Fruit fly (Drosophila melanogaster) whole organism, embryonic: ENCODE results near the gene Tengl3.

Experiments
- Atf6 ChIP-seq: fragments of 200-800 bp; sonication (Bioruptor generic); IDR thresholded peaks from 2 replicates; pipeline ENCODE4 v1.3.6; 2022; ENCODE audit warnings: missing biosample characterization, missing genetic modification characterization
- B-H1 ChIP-seq: fragments of 200-800 bp; sonication (Bioruptor generic); IDR thresholded peaks from 3 replicates; pipeline ENCODE4 v1.3.6; 2022; ENCODE audit warnings: missing biosample characterization, missing genetic modification characterization
- Bdp1 ChIP-seq: fragments of 200-800 bp; sonication (Bioruptor generic); optimal IDR thresholded peaks from 3 replicates; lab custom pipeline; 2016; ENCODE audit warnings: missing biosample characterization, missing genetic modification characterization
- Bteb2 ChIP-seq: fragments of 200-800 bp; sonication (Bioruptor generic); optimal IDR thresholded peaks from 2 replicates; lab custom pipeline; 2016; ENCODE audit warnings: missing biosample characterization, missing genetic modification characterization
- CG1024 ChIP-seq: fragments of 200-800 bp; sonication (Bioruptor generic); IDR thresholded peaks from 2 replicates; pipeline ENCODE4 v1.3.6; 2022; ENCODE audit warnings: missing biosample characterization, missing genetic modification characterization
- CG11696 ChIP-seq: fragments of 200-800 bp; sonication (Bioruptor generic); IDR thresholded peaks from 2 replicates; pipeline ENCODE4 v1.3.6; 2022; ENCODE audit warnings: missing biosample characterization, missing genetic modification characterization
- CG12219 ChIP-seq: fragments of 200-800 bp; sonication (Bioruptor generic); optimal IDR thresholded peaks from 3 replicates; lab custom pipeline; 2018; ENCODE audit warnings: missing biosample characterization, mild to moderate bottlenecking, missing genetic modification characterization
- CG1233 ChIP-seq: fragments of 200-800 bp; sonication (Bioruptor generic); optimal IDR thresholded peaks from 4 replicates; lab custom pipeline; 2018; ENCODE audit warnings: missing biosample characterization, mild to moderate bottlenecking, missing genetic modification characterization
- CG14441 ChIP-seq: fragments of 200-800 bp; sonication (Bioruptor generic); IDR thresholded peaks from 2 replicates; pipeline ENCODE4 v1.3.6; 2022; ENCODE audit warnings: missing biosample characterization, missing genetic modification characterization
- CG1529 ChIP-seq: fragments of 200-800 bp; sonication (Bioruptor generic); optimal IDR thresholded peaks from 3 replicates; lab custom pipeline; 2018; ENCODE audit warnings: missing biosample characterization, missing genetic modification characterization
- CG1647 ChIP-seq: fragments of 200-800 bp; sonication (Bioruptor generic); optimal IDR thresholded peaks from 3 replicates; lab custom pipeline; 2016; ENCODE audit warnings: missing biosample characterization, missing genetic modification characterization
- CG16813 ChIP-seq: fragments of 200-800 bp; sonication (Bioruptor generic); IDR thresholded peaks from 3 replicates; pipeline ENCODE4 v1.3.6; 2022; ENCODE audit warnings: missing biosample characterization, missing genetic modification characterization; ENCODE audit not compliant: partially characterized antibody
- CG17359 ChIP-seq: fragments of 200-800 bp; sonication (Bioruptor generic); optimal IDR thresholded peaks from 3 replicates; lab custom pipeline; 2018; ENCODE audit warnings: missing biosample characterization, mild to moderate bottlenecking, missing genetic modification characterization, moderate library complexity
- CG18262 ChIP-seq: fragments of 200-800 bp; optimal IDR thresholded peaks from 3 replicates; lab custom pipeline; 2019; ENCODE audit warnings: missing biosample characterization, mild to moderate bottlenecking, missing genetic modification characterization, moderate library complexity
- CG18764 ChIP-seq: fragments of 200-800 bp; sonication (Bioruptor generic); optimal IDR thresholded peaks from 3 replicates; lab custom pipeline; 2016; ENCODE audit warnings: missing biosample characterization, missing genetic modification characterization
- CG2120 ChIP-seq: fragments of 200-800 bp; sonication (Bioruptor generic); optimal IDR thresholded peaks from 3 replicates; lab custom pipeline; 2016; ENCODE audit warnings: missing biosample characterization, missing genetic modification characterization
- CG2712 ChIP-seq: fragments of 200-800 bp; optimal IDR thresholded peaks from 3 replicates; lab custom pipeline; 2019; ENCODE audit warnings: missing biosample characterization, mild to moderate bottlenecking, missing genetic modification characterization, moderate library complexity
- CG34422 ChIP-seq: fragments of 200-800 bp; sonication (Bioruptor generic); IDR thresholded peaks from 3 replicates; pipeline ENCODE4 v1.3.6; 2022; ENCODE audit warnings: missing biosample characterization, missing genetic modification characterization
- CG43689 ChIP-seq: fragments of 200-800 bp; sonication (Bioruptor generic); IDR thresholded peaks from 2 replicates; pipeline ENCODE4 v1.3.6; 2022; ENCODE audit warnings: missing biosample characterization, missing genetic modification characterization
- CG4617 ChIP-seq: fragments of 200-800 bp; sonication (Bioruptor generic); optimal IDR thresholded peaks from 3 replicates; lab custom pipeline; 2016; ENCODE audit warnings: missing biosample characterization, missing genetic modification characterization, borderline replicate concordance
- CG6854 ChIP-seq: fragments of 200-800 bp; sonication (Bioruptor generic); optimal IDR thresholded peaks from 3 replicates; lab custom pipeline; 2017; ENCODE audit warnings: missing biosample characterization, mild to moderate bottlenecking, missing genetic modification characterization
- CG8944 ChIP-seq: fragments of 200-800 bp; sonication (Bioruptor generic); optimal IDR thresholded peaks from 3 replicates; lab custom pipeline; 2016; ENCODE audit warnings: missing biosample characterization, missing genetic modification characterization
- CHES-1-like ChIP-seq: fragments of 200-800 bp; sonication (Bioruptor generic); optimal IDR thresholded peaks from 2 replicates; lab custom pipeline; 2016; ENCODE audit warnings: missing biosample characterization, missing genetic modification characterization
- CrebB ChIP-seq: fragments of 200-800 bp; sonication (Bioruptor generic); optimal IDR thresholded peaks from 3 replicates; lab custom pipeline; 2018; ENCODE audit warnings: missing biosample characterization, mild to moderate bottlenecking, missing genetic modification characterization
- Dad ChIP-seq: fragments of 200-800 bp; sonication (Bioruptor generic); optimal IDR thresholded peaks from 3 replicates; lab custom pipeline; 2016; ENCODE audit warnings: missing biosample characterization, missing genetic modification characterization
- Dip2 ChIP-seq: fragments of 200-800 bp; sonication (Bioruptor generic); IDR thresholded peaks from 2 replicates; pipeline ENCODE4 v1.3.6; 2022; ENCODE audit warnings: missing biosample characterization, missing genetic modification characterization
- H15 ChIP-seq: fragments of 200-800 bp; sonication (Bioruptor generic); IDR thresholded peaks from 3 replicates; pipeline ENCODE4 v1.3.6; 2022; ENCODE audit warnings: missing biosample characterization, missing genetic modification characterization
- Hey ChIP-seq: fragments of 200-800 bp; sonication (Bioruptor generic); optimal IDR thresholded peaks from 3 replicates; lab custom pipeline; 2018; ENCODE audit warnings: missing biosample characterization, mild to moderate bottlenecking, missing genetic modification characterization
- Lim3 ChIP-seq: fragments of 200-800 bp; sonication (Bioruptor generic); IDR thresholded peaks from 2 replicates; pipeline ENCODE4 v1.3.6; 2022; ENCODE audit warnings: missing biosample characterization, missing genetic modification characterization
- Optix ChIP-seq: fragments of 200-800 bp; sonication (Bioruptor generic); IDR thresholded peaks from 3 replicates; pipeline ENCODE4 v1.3.6; 2022; ENCODE audit warnings: missing biosample characterization, missing genetic modification characterization
- Poxn ChIP-seq: fragments of 200-800 bp; sonication (Bioruptor generic); IDR thresholded peaks from 2 replicates; pipeline ENCODE4 v1.3.6; 2022; ENCODE audit warnings: missing biosample characterization, missing genetic modification characterization
- Ravus ChIP-seq: fragments of 200-800 bp; sonication (Bioruptor generic); IDR thresholded peaks from 2 replicates; pipeline ENCODE4 v1.3.6; 2022; ENCODE audit warnings: missing biosample characterization, missing genetic modification characterization
- Xbp1 ChIP-seq: fragments of 200-800 bp; sonication (Bioruptor generic); optimal IDR thresholded peaks from 3 replicates; lab custom pipeline; 2016; ENCODE audit warnings: missing biosample characterization, mild to moderate bottlenecking, missing genetic modification characterization
- ato ChIP-seq: fragments of 200-800 bp; sonication (Bioruptor generic); IDR thresholded peaks from 2 replicates; pipeline ENCODE4 v1.3.6; 2022; ENCODE audit warnings: missing biosample characterization, missing genetic modification characterization; ENCODE audit not compliant: partially characterized antibody
- bcd ChIP-seq: fragments of 200-800 bp; sonication (Bioruptor generic); optimal IDR thresholded peaks from 2 replicates; lab custom pipeline; 2017; ENCODE audit warnings: missing biosample characterization, mild to moderate bottlenecking, missing genetic modification characterization
- caup ChIP-seq: fragments of 200-800 bp; sonication (Bioruptor generic); optimal IDR thresholded peaks from 3 replicates; lab custom pipeline; 2017; ENCODE audit warnings: missing biosample characterization, mild to moderate bottlenecking, missing genetic modification characterization, moderate library complexity; ENCODE audit not compliant: severe bottlenecking
- chif ChIP-seq, 2 experiments: fragments of 200-800 bp; sonication (Bioruptor generic); optimal IDR thresholded peaks; 3 replicates each; lab custom pipeline; 2016; ENCODE audit warnings: missing biosample characterization in 2 of 2, missing genetic modification characterization in 2 of 2
- ci ChIP-seq: fragments of 200-800 bp; sonication (Bioruptor generic); IDR thresholded peaks from 3 replicates; pipeline ENCODE4 v1.3.6; 2022; ENCODE audit warnings: missing biosample characterization, missing genetic modification characterization
- dmrt99B ChIP-seq: fragments of 200-800 bp; sonication (Bioruptor generic); optimal IDR thresholded peaks from 2 replicates; lab custom pipeline; 2018; ENCODE audit warnings: missing biosample characterization, mild to moderate bottlenecking, missing genetic modification characterization, moderate library complexity
- emc ChIP-seq: fragments of 200-800 bp; sonication (Bioruptor generic); optimal IDR thresholded peaks from 2 replicates; lab custom pipeline; 2016; ENCODE audit warnings: missing biosample characterization, missing genetic modification characterization
- eve ChIP-seq, 2 experiments: fragments of >200 bp; optimal IDR thresholded peaks; 2 replicates each; lab custom pipeline; 2017; ENCODE audit warnings: missing biosample characterization in 2 of 2, missing genetic modification characterization in 2 of 2
- fd96Cb ChIP-seq: fragments of 200-800 bp; sonication (Bioruptor generic); optimal IDR thresholded peaks from 2 replicates; lab custom pipeline; 2018; ENCODE audit warnings: missing biosample characterization, mild to moderate bottlenecking, missing genetic modification characterization, moderate library complexity
- fru ChIP-seq: fragments of >200 bp; optimal IDR thresholded peaks from 2 replicates; lab custom pipeline; 2017
- gce ChIP-seq: fragments of 200-800 bp; sonication (Bioruptor generic); IDR thresholded peaks from 3 replicates; pipeline ENCODE4 v1.3.6; 2022; ENCODE audit warnings: missing biosample characterization, missing genetic modification characterization
- grn ChIP-seq: fragments of 200-800 bp; sonication (Bioruptor generic); optimal IDR thresholded peaks from 3 replicates; lab custom pipeline; 2017; ENCODE audit warnings: missing biosample characterization, missing genetic modification characterization
- lola ChIP-seq, 3 experiments: fragments of >200 bp in 2 of 3; fragments of 200-800 bp in 1 of 3; sonication (Bioruptor generic) in 1 of 3; optimal IDR thresholded peaks; 2 replicates each; lab custom pipeline; 2017 to 2019; ENCODE audit warnings: missing biosample characterization in 3 of 3, missing genetic modification characterization in 3 of 3, mild to moderate bottlenecking in 1 of 3, moderate library complexity in 1 of 3
- peb ChIP-seq: fragments of 200-800 bp; sonication (Bioruptor generic); IDR thresholded peaks from 2 replicates; pipeline ENCODE4 v1.3.6; 2022; ENCODE audit warnings: missing biosample characterization, missing genetic modification characterization
- pros ChIP-seq: fragments of 200-800 bp; sonication (Bioruptor generic); optimal IDR thresholded peaks from 3 replicates; lab custom pipeline; 2019; ENCODE audit warnings: missing biosample characterization, mild to moderate bottlenecking, missing genetic modification characterization, moderate library complexity
- sens-2 ChIP-seq: fragments of 200-800 bp; sonication (Bioruptor generic); IDR thresholded peaks from 2 replicates; pipeline ENCODE4 v1.3.6; 2022; ENCODE audit warnings: missing biosample characterization, missing genetic modification characterization
- ssp ChIP-seq: fragments of 200-800 bp; sonication (Bioruptor generic); IDR thresholded peaks from 2 replicates; pipeline ENCODE4 v1.3.6; 2022; ENCODE audit warnings: missing biosample characterization, missing genetic modification characterization
- stwl ChIP-seq: fragments of 200-800 bp; sonication (Bioruptor generic); optimal IDR thresholded peaks from 3 replicates; lab custom pipeline; 2018; ENCODE audit warnings: missing biosample characterization, mild to moderate bottlenecking, missing genetic modification characterization, moderate library complexity
- wek ChIP-seq: fragments of 200-800 bp; sonication (Bioruptor generic); optimal IDR thresholded peaks from 3 replicates; lab custom pipeline; 2018; ENCODE audit warnings: missing biosample characterization, mild to moderate bottlenecking, missing genetic modification characterization, moderate library complexity

The Tengl3 gene

dm6 chr2L:2189100-2189499 is 49.0 kb downstream of the Tengl3 start (continued):
- no peak for TF ChIP-seq CHES-1-like (GFP tag; lab: Kevin White, UChicago)
- TF ChIP-seq CG4617 (GFP tag; lab: Kevin White, UChicago): peak; percentile 4
- no peak for TF ChIP-seq grn (GFP tag; lab: Kevin White, UChicago)
- peak; percentile 77 for TF ChIP-seq ci (GFP tag; lab: Robert Waterston, UW)
- no peak for TF ChIP-seq fru (lab: Kevin White, UChicago)
- peak; percentile 70 for TF ChIP-seq sens-2 (GFP tag; lab: Robert Waterston, UW)
- TF ChIP-seq Bteb2 (GFP tag; lab: Kevin White, UChicago): no peak
- TF ChIP-seq Atf6 (GFP tag; lab: Robert Waterston, UW): no peak
- TF ChIP-seq lola (GFP tag; optimal IDR thresholded peaks at IDR 0.05; lab: Kevin White, UChicago): peak in 1 of 3 experiments; percentile 89
- peak; percentile 42; the same call in 1 of the 2 replicates for TF ChIP-seq peb (GFP tag; lab: Robert Waterston, UW)
- peak; percentile 62 for TF ChIP-seq CG17359 (tag; lab: Kevin White, UChicago)
- TF ChIP-seq CG6854: no peak
- no peak for TF ChIP-seq ato (GFP tag; lab: Robert Waterston, UW)
- TF ChIP-seq CG16813 (GFP tag; lab: Robert Waterston, UW): no peak
- no peak for TF ChIP-seq pros
- TF ChIP-seq CG43689 (GFP tag; lab: Robert Waterston, UW): no peak
- no peak for TF ChIP-seq caup (GFP tag; lab: Kevin White, UChicago)
- no peak for TF ChIP-seq Hey (tag; lab: Kevin White, UChicago)
- TF ChIP-seq ssp: peak; percentile 61
- peak; percentile 76 for TF ChIP-seq fd96Cb (tag; lab: Kevin White, UChicago)
- no peak for TF ChIP-seq emc
- peak; percentile 77 for TF ChIP-seq CG8944 (GFP tag; lab: Kevin White, UChicago)
- no peak for TF ChIP-seq gce (GFP tag; lab: Robert Waterston, UW)
- TF ChIP-seq CG18262: peak; percentile 90
- 0 out of 2 replicates have a peak, but pooled peaks have one; percentile 7 for TF ChIP-seq CG14441 (GFP tag; lab: Robert Waterston, UW)
- peak; percentile 59; the same call in 1 of the 3 replicates for TF ChIP-seq Optix (GFP tag; lab: Robert Waterston, UW)
- peak; percentile 50 for TF ChIP-seq CG1233
- TF ChIP-seq wek (GFP tag; lab: Kevin White, UChicago): no peak
- TF ChIP-seq CG34422: peak; percentile 69; the same call in 2 of the 3 replicates
- no peak for TF ChIP-seq eve (GFP tag; optimal IDR thresholded peaks at IDR 0.05; lab: Kevin White, UChicago)
- TF ChIP-seq B-H1 (GFP tag; lab: Robert Waterston, UW): peak; percentile 35; the same call in 1 of the 3 replicates
- peak; percentile 90 for TF ChIP-seq CG2712 (tag; lab: Kevin White, UChicago)
- TF ChIP-seq CG1024 (GFP tag; lab: Robert Waterston, UW): peak; percentile 47; the same call in 1 of the 2 replicates
- TF ChIP-seq CG2120 (GFP tag; lab: Kevin White, UChicago): no peak
- 0 out of 2 replicates have a peak, but pooled peaks have one; percentile 28 for TF ChIP-seq CG11696 (GFP tag; lab: Robert Waterston, UW)
- TF ChIP-seq H15 (GFP tag; lab: Robert Waterston, UW): peak; percentile 72
- TF ChIP-seq dmrt99B: peak; percentile 56
- peak; percentile 49 for TF ChIP-seq Bdp1 (GFP tag; lab: Kevin White, UChicago)
- peak; percentile 66 for TF ChIP-seq CG1529
- TF ChIP-seq CG12219 (GFP tag; lab: Kevin White, UChicago): peak; percentile 44
- no peak for TF ChIP-seq CrebB (tag; lab: Kevin White, UChicago)
- TF ChIP-seq Dad (GFP tag; lab: Kevin White, UChicago): peak; percentile 39
- no peak for TF ChIP-seq Poxn
- TF ChIP-seq Lim3 (GFP tag; lab: Robert Waterston, UW): no peak
- TF ChIP-seq bcd (GFP tag; lab: Kevin White, UChicago): peak; percentile 46
- no peak for TF ChIP-seq CG1647 (GFP tag; lab: Kevin White, UChicago)
- TF ChIP-seq Ravus (GFP tag; lab: Robert Waterston, UW): no peak
- TF ChIP-seq chif (GFP tag; optimal IDR thresholded peaks at IDR 0.05; lab: Kevin White, UChicago): peak; percentile 50 to 89
- TF ChIP-seq CG18764: peak; percentile 60
- no peak for TF ChIP-seq Dip2
- TF ChIP-seq stwl: peak; percentile 32
- TF ChIP-seq Xbp1 (GFP tag; lab: Kevin White, UChicago): peak; percentile 67
